Worm (Caenorhabditis elegans) whole organism, mixed stage, embryonic: ENCODE measurements around the gene srm-3.
"Not testable (repeated sequence)": the region's sequence is repeated elsewhere in the genome, so short reads cannot be mapped to it uniquely, and the experiment has no call there.

Experiments used
- M03D4.4 ChIP-seq: sonication (generic microtip); optimal IDR thresholded peaks from 2 replicates; lab custom pipeline; 2017; ENCODE audit warnings: mild to moderate bottlenecking, missing genetic modification characterization, missing compliant biosample characterization
- bed-3 ChIP-seq: fragments of 200-800 bp; sonication (Bioruptor generic); optimal IDR thresholded peaks from 3 replicates; lab custom pipeline; 2018; ENCODE audit warnings: mild to moderate bottlenecking, missing genetic modification characterization, moderate library complexity, missing compliant biosample characterization
- blmp-1 ChIP-seq: fragments of 150-350 bp; optimal IDR thresholded peaks from 2 replicates; lab custom pipeline; 2014; ENCODE audit warnings: missing biosample characterization, missing genetic modification characterization
- ceh-39 ChIP-seq: fragments of 150-350 bp; optimal IDR thresholded peaks from 2 replicates; lab custom pipeline; 2014; ENCODE audit warnings: missing biosample characterization, missing genetic modification characterization
- ceh-43 ChIP-seq: fragments of 200-800 bp; sonication (Bioruptor generic); optimal IDR thresholded peaks from 2 replicates; lab custom pipeline; 2018; ENCODE audit warnings: mild to moderate bottlenecking, missing genetic modification characterization, moderate library complexity, missing compliant biosample characterization
- ceh-83 ChIP-seq: fragments of 200-800 bp; sonication (Bioruptor generic); optimal IDR thresholded peaks from 2 replicates; lab custom pipeline; 2018; ENCODE audit warnings: mild to moderate bottlenecking, missing genetic modification characterization, missing compliant biosample characterization
- ces-1 ChIP-seq: fragments of 150-350 bp; optimal IDR thresholded peaks from 2 replicates; lab custom pipeline; 2014; ENCODE audit warnings: missing biosample characterization, missing genetic modification reagents, missing genetic modification characterization
- cnd-1 ChIP-seq: fragments of 200-800 bp; sonication (Bioruptor generic); optimal IDR thresholded peaks from 2 replicates; lab custom pipeline; 2018; ENCODE audit warnings: mild to moderate bottlenecking, missing genetic modification characterization, missing compliant biosample characterization
- drap-1 ChIP-seq: fragments of 200-800 bp; sonication (Bioruptor generic); optimal IDR thresholded peaks from 3 replicates; lab custom pipeline; 2018; ENCODE audit warnings: mild to moderate bottlenecking, missing genetic modification characterization, missing compliant biosample characterization
- elt-1 ChIP-seq: sonication (generic microtip); optimal IDR thresholded peaks from 2 replicates; lab custom pipeline; 2017; ENCODE audit warnings: missing genetic modification characterization, mild to moderate bottlenecking, missing compliant biosample characterization, antibody characterized with exemption, moderate library complexity, borderline replicate concordance; ENCODE audit not compliant: insufficient read depth
- elt-3 ChIP-seq: fragments of 150-350 bp; optimal IDR thresholded peaks from 2 replicates; lab custom pipeline; 2014; ENCODE audit warnings: missing biosample characterization, missing genetic modification characterization
- flh-1 ChIP-seq: fragments of 200-800 bp; sonication (Bioruptor generic); optimal IDR thresholded peaks from 2 replicates; lab custom pipeline; 2018; ENCODE audit warnings: mild to moderate bottlenecking, missing genetic modification characterization, moderate library complexity, missing compliant biosample characterization
- ham-2 ChIP-seq: fragments of 200-800 bp; sonication (Bioruptor generic); optimal IDR thresholded peaks from 2 replicates; lab custom pipeline; 2018; ENCODE audit warnings: mild to moderate bottlenecking, missing genetic modification characterization, missing compliant biosample characterization
- hlh-1 ChIP-seq: fragments of 150-350 bp; optimal IDR thresholded peaks from 2 replicates; lab custom pipeline; 2014; ENCODE audit warnings: missing biosample characterization, missing genetic modification reagents, missing genetic modification characterization
- lin-13 ChIP-seq: fragments of 150-350 bp; optimal IDR thresholded peaks from 2 replicates; lab custom pipeline; 2014; ENCODE audit warnings: missing biosample characterization, missing genetic modification characterization
- lin-32 ChIP-seq: fragments of 200-800 bp; sonication (Bioruptor generic); optimal IDR thresholded peaks from 2 replicates; lab custom pipeline; 2018; ENCODE audit warnings: mild to moderate bottlenecking, missing genetic modification characterization, missing compliant biosample characterization
- lsy-2 ChIP-seq: fragments of 150-350 bp; optimal IDR thresholded peaks from 2 replicates; lab custom pipeline; 2014; ENCODE audit warnings: missing biosample characterization, missing genetic modification characterization
- mab-5 ChIP-seq: fragments of 150-350 bp; optimal IDR thresholded peaks from 2 replicates; lab custom pipeline; 2014; ENCODE audit warnings: missing biosample characterization, missing genetic modification characterization
- mep-1 ChIP-seq: fragments of 150-350 bp; optimal IDR thresholded peaks from 2 replicates; lab custom pipeline; 2017; ENCODE audit warnings: missing biosample characterization, missing genetic modification reagents, missing genetic modification characterization, inconsistent platforms
- mls-2 ChIP-seq: sonication (generic microtip); optimal IDR thresholded peaks from 2 replicates; lab custom pipeline; 2016; ENCODE audit warnings: mild to moderate bottlenecking, missing genetic modification characterization, moderate library complexity, missing compliant biosample characterization
- nhr-12 ChIP-seq: fragments of 150-350 bp; optimal IDR thresholded peaks from 2 replicates; lab custom pipeline; 2014; ENCODE audit warnings: missing biosample characterization, missing genetic modification characterization
- nhr-2 ChIP-seq: fragments of 150-350 bp; optimal IDR thresholded peaks from 2 replicates; lab custom pipeline; 2014; ENCODE audit warnings: missing biosample characterization, missing genetic modification characterization
- nhr-237 ChIP-seq: fragments of 150-350 bp; optimal IDR thresholded peaks from 2 replicates; lab custom pipeline; 2014; ENCODE audit warnings: missing biosample characterization, missing genetic modification characterization
- nhr-28 ChIP-seq: fragments of 150-350 bp; optimal IDR thresholded peaks from 2 replicates; lab custom pipeline; 2014; ENCODE audit warnings: missing biosample characterization, missing genetic modification characterization
- nhr-76 ChIP-seq: sonication (generic microtip); optimal IDR thresholded peaks from 2 replicates; lab custom pipeline; 2017; ENCODE audit warnings: missing biosample characterization, missing genetic modification characterization
- pha-4 ChIP-seq: fragments of 150-350 bp; optimal IDR thresholded peaks from 2 replicates; lab custom pipeline; 2018; ENCODE audit warnings: missing biosample characterization, missing genetic modification reagents, missing genetic modification characterization
- sem-2 ChIP-seq: fragments of 200-800 bp; sonication (Bioruptor generic); optimal IDR thresholded peaks from 2 replicates; lab custom pipeline; 2018; ENCODE audit warnings: mild to moderate bottlenecking, missing genetic modification characterization, missing compliant biosample characterization
- sptf-1 ChIP-seq: sonication (generic microtip); optimal IDR thresholded peaks from 2 replicates; lab custom pipeline; 2017; ENCODE audit warnings: mild to moderate bottlenecking, missing genetic modification characterization, moderate library complexity, missing compliant biosample characterization
- unc-120 ChIP-seq: sonication (generic microtip); optimal IDR thresholded peaks from 2 replicates; lab custom pipeline; 2017; ENCODE audit warnings: missing genetic modification characterization, missing compliant biosample characterization; ENCODE audit not compliant: poor library complexity, severe bottlenecking
- unc-39 ChIP-seq: fragments of 150-350 bp; optimal IDR thresholded peaks from 2 replicates; lab custom pipeline; 2014; ENCODE audit warnings: missing biosample characterization, missing genetic modification characterization
- unc-62 ChIP-seq: fragments of 150-350 bp; optimal IDR thresholded peaks from 2 replicates; lab custom pipeline; 2014; ENCODE audit warnings: missing biosample characterization, missing genetic modification reagents, missing genetic modification characterization
- zip-8 ChIP-seq: fragments of 150-350 bp; optimal IDR thresholded peaks from 2 replicates; lab custom pipeline; 2014; ENCODE audit warnings: missing biosample characterization, missing genetic modification characterization
- ztf-11 ChIP-seq: fragments of 150-350 bp; optimal IDR thresholded peaks from 2 replicates; lab custom pipeline; 2014; ENCODE audit warnings: missing biosample characterization, missing genetic modification characterization

The srm-3 gene

DNA sequence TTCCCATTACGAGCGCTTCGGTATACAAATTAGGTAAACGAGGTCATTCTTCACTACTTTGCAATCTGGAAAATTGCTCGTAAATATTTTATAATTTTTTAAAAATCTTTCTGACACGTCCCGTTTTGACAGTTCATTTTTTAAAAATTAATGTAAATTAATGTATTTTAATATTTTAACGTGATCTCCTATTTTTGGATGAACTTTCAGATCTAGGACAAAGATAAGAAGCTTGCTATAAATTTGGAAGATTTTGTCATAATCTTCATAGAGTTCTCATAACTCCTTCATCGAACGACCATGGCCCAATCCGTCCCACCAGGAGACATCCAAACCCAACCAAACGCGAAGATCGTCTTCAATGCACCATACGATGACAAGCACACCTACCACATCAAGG lies 39.9 kb downstream of the srm-3 start, which contains the start of gene msp-76:
TSS of gene msp-76 (plus strand) at position 301 of the 400 bp plus-strand sequence.
- TF ChIP-seq sem-2; drap-1 (GFP tag; lab: Kevin White, UChicago); nhr-28: not testable (repeated sequence)

DNA sequence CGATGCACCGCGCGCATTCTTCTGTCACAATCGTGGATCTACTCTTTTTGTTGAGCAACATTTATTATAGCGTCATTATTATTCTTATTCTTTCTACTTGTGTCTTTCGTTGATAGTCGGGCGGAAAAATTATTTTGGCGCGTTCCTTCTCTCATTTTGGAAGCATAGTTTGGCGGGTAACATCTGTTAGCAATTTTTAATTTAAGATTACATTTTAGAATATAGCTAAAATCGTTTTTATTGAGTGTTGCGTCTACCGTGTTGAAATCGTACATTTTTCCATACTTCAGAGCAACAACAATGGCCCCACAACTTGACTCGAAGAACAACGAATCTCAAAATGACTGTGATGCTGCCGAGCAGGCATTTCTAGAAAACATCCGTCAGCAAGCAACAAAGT lies 41.9 kb downstream of the srm-3 start, which contains the start of gene sdz-36:
TSS of gene sdz-36 (plus strand) at position 301 of the 400 bp plus-strand sequence.
- TF ChIP-seq lin-13 (tag; lab: Kevin White, UChicago) (no peak), hlh-1 (tag; lab: Kevin White, UChicago) (no peak), unc-120 (no peak), unc-62 (GFP tag; lab: Kevin White, UChicago) (no peak), lsy-2 (tag; lab: Kevin White, UChicago) (no peak), M03D4.4 (tag; lab: Kevin White, UChicago) (no peak), ceh-39 (tag; lab: Kevin White, UChicago) (no peak), drap-1 (GFP tag; lab: Kevin White, UChicago) (no peak), elt-1 (tag; lab: Kevin White, UChicago) (no peak), mep-1 (tag; lab: Kevin White, UChicago) (no peak), lin-32 (GFP tag; lab: Kevin White, UChicago) (no peak), ham-2 (GFP tag; lab: Kevin White, UChicago) (no peak), elt-3 (tag; lab: Kevin White, UChicago) (no peak), sem-2 (no peak), cnd-1 (tag; lab: Kevin White, UChicago) (no peak), nhr-28 (no peak), pha-4 (tag; lab: Kevin White, UChicago) (no peak)

DNA sequence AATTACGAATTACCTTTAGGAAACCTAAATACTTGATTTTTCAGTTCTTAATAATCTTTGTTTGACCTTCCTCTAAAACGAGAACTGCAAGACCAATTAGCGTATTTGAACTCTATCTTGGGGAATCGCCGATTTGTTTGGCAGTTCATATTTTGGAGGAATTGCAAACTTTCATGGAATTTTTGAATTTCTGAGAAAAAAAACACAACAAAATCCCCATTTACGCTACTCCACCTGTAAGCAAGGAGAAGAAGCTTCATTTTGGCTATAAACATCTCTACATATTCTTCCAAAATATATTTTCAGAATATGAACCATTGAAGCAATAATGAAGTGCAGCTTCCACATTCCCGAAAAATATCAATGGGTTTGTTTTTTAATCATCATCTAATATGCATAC lies 44.1 kb downstream of the srm-3 start, which contains the start of gene twk-9:
TSS of gene twk-9 (plus strand) at position 301 of the 400 bp plus-strand sequence.
- TF ChIP-seq unc-39 (tag; lab: Kevin White, UChicago) (no peak), cnd-1 (tag; lab: Kevin White, UChicago) (no peak), ceh-83 (GFP tag; lab: Kevin White, UChicago) (no peak), mep-1 (tag; lab: Kevin White, UChicago) (no peak), mls-2 (no peak), bed-3 (GFP tag; lab: Kevin White, UChicago) (no peak), lsy-2 (tag; lab: Kevin White, UChicago) (no peak), pha-4 (tag; lab: Kevin White, UChicago) (no peak), elt-1 (tag; lab: Kevin White, UChicago) (no peak), ces-1 (GFP tag; lab: Kevin White, UChicago) (no peak), flh-1 (GFP tag; lab: Kevin White, UChicago) (no peak), nhr-2 (tag; lab: Kevin White, UChicago) (no peak), mab-5 (no peak)

DNA sequence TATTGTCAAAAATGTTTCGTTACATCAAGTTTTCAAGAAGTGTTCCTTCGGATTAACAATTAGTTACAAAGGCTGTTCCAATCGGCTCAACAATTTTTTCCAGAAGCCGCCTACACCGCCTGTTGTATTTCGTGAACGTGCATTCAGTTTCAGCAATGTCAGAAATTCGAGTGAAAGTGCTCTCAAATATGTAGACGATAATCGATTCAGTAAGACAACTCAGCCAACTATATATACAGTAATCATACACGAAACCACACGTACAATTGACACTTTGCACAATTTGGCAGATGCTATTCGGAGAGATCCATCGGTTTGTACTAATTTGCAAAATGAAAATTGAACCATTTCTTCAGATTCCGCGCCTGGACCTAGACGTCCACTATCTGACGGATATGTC lies 47.7 kb downstream of the srm-3 start:
- no peak for TF ChIP-seq cnd-1 (tag; lab: Kevin White, UChicago)
- TF ChIP-seq flh-1 (GFP tag; lab: Kevin White, UChicago): no peak
- no peak for TF ChIP-seq ceh-83 (GFP tag; lab: Kevin White, UChicago)
- TF ChIP-seq mls-2: no peak
- TF ChIP-seq zip-8: no peak
- TF ChIP-seq ztf-11: no peak
- TF ChIP-seq blmp-1 (tag; lab: Kevin White, UChicago): no peak
- TF ChIP-seq nhr-28: no peak
- TF ChIP-seq nhr-12: no peak
- no peak for TF ChIP-seq M03D4.4 (tag; lab: Kevin White, UChicago)
- no peak for TF ChIP-seq mab-5
- no peak for TF ChIP-seq mep-1 (tag; lab: Kevin White, UChicago)
- TF ChIP-seq ceh-43: no peak
- TF ChIP-seq unc-120: no peak
- TF ChIP-seq lsy-2 (tag; lab: Kevin White, UChicago): no peak
- no peak for TF ChIP-seq unc-39 (tag; lab: Kevin White, UChicago)

DNA sequence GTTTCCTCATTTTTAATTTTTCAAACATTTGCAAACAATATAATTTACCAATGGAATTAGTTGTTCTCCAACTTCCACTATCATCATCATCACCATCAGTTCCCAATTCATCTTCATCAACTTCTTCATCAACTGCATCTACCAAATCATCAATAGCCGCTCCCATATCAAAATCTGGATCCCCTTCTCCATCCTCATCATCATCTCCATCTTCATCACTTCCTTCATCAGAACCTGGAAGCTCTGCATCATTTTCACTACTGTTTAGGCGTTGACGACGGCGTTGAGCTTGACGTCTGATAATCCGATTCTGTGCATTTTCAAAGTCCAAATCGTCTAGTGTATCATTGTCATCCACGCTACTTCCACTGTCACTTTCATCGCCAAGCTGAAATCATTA lies 49.1 kb downstream of the srm-3 start:
- TF ChIP-seq ceh-39 (tag; lab: Kevin White, UChicago): no peak
- TF ChIP-seq ham-2 (GFP tag; lab: Kevin White, UChicago): no peak
- no peak for TF ChIP-seq unc-62 (GFP tag; lab: Kevin White, UChicago)
- TF ChIP-seq sptf-1 (tag; lab: Kevin White, UChicago): no peak
- TF ChIP-seq lin-13 (tag; lab: Kevin White, UChicago): no peak
- no peak for TF ChIP-seq unc-39 (tag; lab: Kevin White, UChicago)
- no peak for TF ChIP-seq nhr-76 (tag; lab: Kevin White, UChicago)
- TF ChIP-seq nhr-237 (tag; lab: Kevin White, UChicago): no peak
- TF ChIP-seq ces-1 (GFP tag; lab: Kevin White, UChicago): no peak
- no peak for TF ChIP-seq zip-8
